Fruit fly (Drosophila melanogaster) whole organism, wandering third instar larva: ENCODE data around the gene CG12362.

ENCODE experiments used
- Abd-B ChIP-seq: fragments of >200 bp; optimal IDR thresholded peaks from 2 replicates; lab custom pipeline; 2017; ENCODE audit warnings: missing biosample characterization, missing genetic modification characterization
- CG32264 ChIP-seq: fragments of 200-800 bp; sonication (Bioruptor generic); optimal IDR thresholded peaks from 2 replicates; lab custom pipeline; 2016; ENCODE audit warnings: missing biosample characterization, missing genetic modification characterization
- CG9705 ChIP-seq: fragments of 200-800 bp; sonication (Bioruptor generic); optimal IDR thresholded peaks from 2 replicates; lab custom pipeline; 2018; ENCODE audit warnings: missing biosample characterization, mild to moderate bottlenecking, missing genetic modification characterization
- CrebA ChIP-seq: fragments of 200-800 bp; sonication (Bioruptor generic); optimal IDR thresholded peaks from 2 replicates; lab custom pipeline; 2016; ENCODE audit warnings: missing biosample characterization, mild to moderate bottlenecking, missing genetic modification characterization, borderline replicate concordance
- Dfd ChIP-seq: fragments of >200 bp; optimal IDR thresholded peaks from 2 replicates; lab custom pipeline; 2017; ENCODE audit warnings: missing biosample characterization, missing genetic modification characterization
- Dif ChIP-seq: fragments of 200-275, 200-300 bp; sonication (Bioruptor generic); optimal IDR thresholded peaks from 2 replicates; lab custom pipeline; 2018; ENCODE audit warnings: missing biosample characterization, missing genetic modification characterization; ENCODE audit not compliant: partially characterized antibody
- GATAd ChIP-seq: sonication (Bioruptor generic); optimal IDR thresholded peaks from 2 replicates; lab custom pipeline; 2016; ENCODE audit warnings: missing biosample characterization, missing genetic modification characterization
- HLH106 ChIP-seq: fragments of 200-800 bp; optimal IDR thresholded peaks from 3 replicates; lab custom pipeline; 2019; ENCODE audit warnings: missing biosample characterization, mild to moderate bottlenecking, missing genetic modification characterization, moderate library complexity
- Hnf4 ChIP-seq: fragments of 200-800 bp; sonication (Bioruptor generic); optimal IDR thresholded peaks from 2 replicates; lab custom pipeline; 2016; ENCODE audit warnings: missing biosample characterization, mild to moderate bottlenecking, missing genetic modification characterization
- Hr78 ChIP-seq: fragments of >200 bp; optimal IDR thresholded peaks from 2 replicates; lab custom pipeline; 2017; ENCODE audit warnings: missing biosample characterization, missing genetic modification characterization
- Hr83 ChIP-seq: fragments of 200-300 bp; sonication (Bioruptor generic); optimal IDR thresholded peaks from 2 replicates; lab custom pipeline; 2016; ENCODE audit warnings: missing biosample characterization, mild to moderate bottlenecking, missing genetic modification characterization, moderate library complexity; ENCODE audit not compliant: poor library complexity, severe bottlenecking
- Jra ChIP-seq: sonication (Bioruptor generic); optimal IDR thresholded peaks from 2 replicates; lab custom pipeline; 2016; ENCODE audit warnings: missing biosample characterization, missing genetic modification characterization
- Mio ChIP-seq: sonication (Bioruptor generic); optimal IDR thresholded peaks from 2 replicates; lab custom pipeline; 2016; ENCODE audit warnings: missing biosample characterization, missing genetic modification characterization
- Myc ChIP-seq: fragments of >200 bp; optimal IDR thresholded peaks from 2 replicates; lab custom pipeline; 2017
- N ChIP-seq: fragments of >200 bp; optimal IDR thresholded peaks from 2 replicates; lab custom pipeline; 2018; ENCODE audit warnings: missing biosample characterization, missing external identifiers, missing genetic modification characterization
- OdsH ChIP-seq: fragments of 200-800 bp; sonication (Bioruptor generic); optimal IDR thresholded peaks from 2 replicates; lab custom pipeline; 2016; ENCODE audit warnings: missing biosample characterization, mild to moderate bottlenecking, missing genetic modification characterization
- Rel ChIP-seq, 2 experiments: fragments of 200-800 bp; sonication (Bioruptor generic) in 1 of 2; optimal IDR thresholded peaks; 2 replicates in 1 of 2; 3 replicates in 1 of 2; lab custom pipeline; 2016 to 2019; ENCODE audit warnings: mild to moderate bottlenecking in 2 of 2, missing biosample characterization in 2 of 2, missing genetic modification characterization in 2 of 2, moderate library complexity in 1 of 2
- Sp1 ChIP-seq: fragments of 200-800 bp; sonication (Bioruptor generic); optimal IDR thresholded peaks from 3 replicates; lab custom pipeline; 2019; ENCODE audit warnings: missing biosample characterization, mild to moderate bottlenecking, missing genetic modification characterization, moderate library complexity
- Vsx2 ChIP-seq: fragments of 200-300, 225-300 bp; sonication (Bioruptor generic); optimal IDR thresholded peaks from 2 replicates; lab custom pipeline; 2018; ENCODE audit warnings: missing biosample characterization, missing genetic modification characterization; ENCODE audit not compliant: partially characterized antibody
- brk ChIP-seq: fragments of 200-800 bp; sonication (Bioruptor generic); optimal IDR thresholded peaks from 2 replicates; lab custom pipeline; 2016; ENCODE audit warnings: missing biosample characterization, mild to moderate bottlenecking, missing genetic modification characterization
- dl ChIP-seq, 2 experiments: fragments of 175-275, 200-275 bp in 1 of 2; fragments of 200-275 bp in 1 of 2; sonication (Bioruptor generic); optimal IDR thresholded peaks; lab custom pipeline; 2018; ENCODE audit warnings: mild to moderate bottlenecking in 2 of 2, missing biosample characterization in 2 of 2, missing genetic modification characterization in 2 of 2, moderate library complexity in 2 of 2; ENCODE audit not compliant: partially characterized antibody in 2 of 2, insufficient read depth in 1 of 2
- dmrt93B ChIP-seq: fragments of 200-800 bp; sonication (Bioruptor generic); optimal IDR thresholded peaks from 2 replicates; lab custom pipeline; 2018; ENCODE audit warnings: missing biosample characterization, mild to moderate bottlenecking, missing genetic modification characterization
- dsf ChIP-seq: sonication (Bioruptor generic); optimal IDR thresholded peaks from 2 replicates; lab custom pipeline; 2016; ENCODE audit warnings: missing biosample characterization, missing genetic modification characterization, borderline replicate concordance
- ey ChIP-seq: fragments of 200-800 bp; sonication (Bioruptor generic); optimal IDR thresholded peaks from 2 replicates; lab custom pipeline; 2016; ENCODE audit warnings: missing biosample characterization, missing genetic modification characterization
- foxo ChIP-seq, 2 experiments: fragments of 200-800 bp; sonication (Bioruptor generic); optimal IDR thresholded peaks; 2 replicates in 1 of 2; 3 replicates in 1 of 2; lab custom pipeline; 2016 to 2017; ENCODE audit warnings: missing biosample characterization in 2 of 2, missing genetic modification characterization in 2 of 2
- fru ChIP-seq: fragments of 200-800 bp; sonication (Bioruptor generic); optimal IDR thresholded peaks from 3 replicates; lab custom pipeline; 2016; ENCODE audit warnings: missing biosample characterization, mild to moderate bottlenecking, missing genetic modification characterization
- h ChIP-seq: fragments of 200-800 bp; sonication (Bioruptor generic); optimal IDR thresholded peaks from 3 replicates; lab custom pipeline; 2016; ENCODE audit warnings: missing biosample characterization, mild to moderate bottlenecking, missing genetic modification characterization
- pan ChIP-seq: fragments of >200 bp; optimal IDR thresholded peaks from 2 replicates; lab custom pipeline; 2017
- psq ChIP-seq: fragments of 200-800 bp; sonication (Bioruptor generic); optimal IDR thresholded peaks from 3 replicates; lab custom pipeline; 2017; ENCODE audit warnings: missing biosample characterization, mild to moderate bottlenecking, missing genetic modification characterization, moderate library complexity
- sv ChIP-seq: fragments of 200-800 bp; sonication (Bioruptor generic); optimal IDR thresholded peaks from 3 replicates; lab custom pipeline; 2016; ENCODE audit warnings: missing biosample characterization, missing genetic modification characterization
- usp ChIP-seq: fragments of >200 bp; optimal IDR thresholded peaks from 2 replicates; lab custom pipeline; 2017; ENCODE audit warnings: missing biosample characterization, missing genetic modification characterization

CG12362 gene

DNA sequence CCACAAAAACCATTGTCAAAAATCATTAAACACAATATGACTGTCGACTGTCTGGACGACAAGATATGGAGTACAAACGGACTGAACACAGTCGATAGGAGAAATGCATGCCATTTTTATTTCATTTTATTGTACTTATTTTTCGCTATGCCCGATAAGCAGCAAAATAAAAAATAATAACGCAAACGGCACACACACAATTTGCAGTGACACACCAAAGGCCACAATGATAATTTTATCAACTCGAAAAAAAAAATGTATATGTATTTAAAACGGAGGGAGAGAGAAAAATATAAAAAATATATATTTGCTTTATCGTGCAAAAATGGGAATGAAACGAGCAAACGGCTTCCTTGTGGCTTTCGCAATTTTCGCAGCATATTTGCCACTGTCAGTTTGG is 46.2 kb upstream of the CG12362 start:
- TF ChIP-seq dmrt93B (GFP tag; lab: Kevin White, UChicago) (no peak), Mio (no peak), CG32264 (GFP tag; lab: Kevin White, UChicago) (no peak), Hr78 (no peak), Abd-B (GFP tag; lab: Kevin White, UChicago) (no peak), Hnf4 (no peak), psq (GFP tag; lab: Kevin White, UChicago) (no peak), N (no peak), fru (GFP tag; lab: Kevin White, UChicago) (no peak), pan (lab: Kevin White, UChicago) (no peak), brk (GFP tag; lab: Kevin White, UChicago) (peak; percentile 10), OdsH (GFP tag; lab: Kevin White, UChicago) (peak; percentile 0)

DNA sequence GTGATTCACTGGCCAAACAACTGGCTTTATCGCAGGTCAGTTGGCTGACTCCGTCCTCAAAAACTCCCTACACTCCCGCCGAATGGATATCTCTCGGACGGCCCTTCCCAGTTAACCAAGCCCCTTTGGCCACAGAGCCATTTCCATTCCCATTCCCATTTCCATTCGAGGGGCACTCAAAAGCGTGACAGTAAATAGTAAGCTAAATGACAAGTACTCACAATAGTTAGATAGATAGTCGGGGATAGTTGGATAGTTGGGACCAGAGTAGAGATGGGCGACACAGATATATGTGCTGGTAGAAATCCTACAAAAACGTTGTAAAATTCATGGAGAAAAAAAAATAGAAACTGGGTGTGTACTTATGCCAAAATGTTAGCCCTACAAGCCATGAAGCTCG is 44.9 kb upstream of the CG12362 start:
- TF ChIP-seq fru (GFP tag; lab: Kevin White, UChicago) (no peak), Jra (GFP tag; lab: Kevin White, UChicago) (no peak), ey (GFP tag; lab: Kevin White, UChicago) (no peak), CG9705 (GFP tag; lab: Kevin White, UChicago) (no peak), dmrt93B (GFP tag; lab: Kevin White, UChicago) (no peak), dsf (GFP tag; lab: Kevin White, UChicago) (no peak), Dif (no peak), HLH106 (tag; lab: Kevin White, UChicago) (no peak), Myc (lab: Kevin White, UChicago) (no peak), N (no peak), GATAd (no peak), Mio (no peak), Hr83 (no peak), Rel (GFP tag; optimal IDR thresholded peaks at IDR 0.05; lab: Kevin White, UChicago) (no peak), Rel (tag; optimal IDR thresholded peaks at IDR 0.05; lab: Kevin White, UChicago) (no peak)

- TF ChIP-seq Hnf4 (no peak), foxo (GFP tag; optimal IDR thresholded peaks at IDR 0.05; lab: Kevin White, UChicago) (no peak), Sp1 (no peak), ey (GFP tag; lab: Kevin White, UChicago) (no peak), Myc (lab: Kevin White, UChicago) (no peak), Vsx2 (no peak), Rel (GFP tag; optimal IDR thresholded peaks at IDR 0.05; lab: Kevin White, UChicago) (no peak), Rel (tag; optimal IDR thresholded peaks at IDR 0.05; lab: Kevin White, UChicago) (no peak), OdsH (GFP tag; lab: Kevin White, UChicago) (no peak), Dfd (GFP tag; lab: Kevin White, UChicago) (no peak), dsf (GFP tag; lab: Kevin White, UChicago) (no peak), GATAd (no peak), psq (GFP tag; lab: Kevin White, UChicago) (no peak), dmrt93B (GFP tag; lab: Kevin White, UChicago) (no peak), CrebA (GFP tag; lab: Kevin White, UChicago) (no peak), CG32264 (GFP tag; lab: Kevin White, UChicago) (no peak)
Observed at dm6 chr3L:10368817-10369216, 43.8 kb upstream of the CG12362 start.

DNA sequence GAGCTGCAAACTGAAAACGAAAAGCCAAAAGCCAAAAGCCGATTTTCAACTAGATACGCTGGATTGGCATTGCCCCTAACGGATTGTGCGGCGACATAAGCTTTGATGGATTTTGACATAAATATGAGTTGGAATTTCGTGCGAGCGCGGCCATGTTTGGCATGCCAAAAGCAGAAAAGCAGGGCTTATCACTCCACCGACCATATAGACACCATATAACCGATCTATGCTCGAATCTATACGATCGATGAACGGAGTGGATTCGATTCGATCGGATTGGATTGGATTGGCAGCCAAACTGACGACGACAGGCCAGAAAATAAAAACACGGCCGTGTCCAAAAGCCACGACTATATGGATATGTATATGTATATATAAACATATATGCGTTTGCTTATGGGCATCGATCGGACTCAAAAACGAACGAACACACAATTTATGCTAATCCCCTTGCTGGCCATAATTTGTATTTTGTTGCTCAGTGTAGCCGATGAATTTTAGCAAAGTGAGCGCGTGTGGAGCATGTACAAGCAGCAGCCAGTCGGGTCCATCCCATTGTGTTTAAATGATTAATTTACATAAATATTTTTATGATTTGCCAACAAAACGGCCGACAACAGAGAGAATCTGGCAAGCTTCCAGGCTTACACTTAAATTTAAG is 42.2 kb upstream of the CG12362 start:
- TF ChIP-seq psq (GFP tag; lab: Kevin White, UChicago) (no peak), dmrt93B (GFP tag; lab: Kevin White, UChicago) (no peak), h (GFP tag; lab: Kevin White, UChicago) (no peak), Jra (GFP tag; lab: Kevin White, UChicago) (no peak), foxo (GFP tag; optimal IDR thresholded peaks at IDR 0.05; lab: Kevin White, UChicago) (no peak), OdsH (GFP tag; lab: Kevin White, UChicago) (no peak), dl (GFP tag; optimal IDR thresholded peaks at IDR 0.05; lab: Kevin White, UChicago; ENCODE audit: insufficient read depth in 1 of 2, partially characterized antibody in 2 of 2) (no peak), usp (GFP tag; lab: Kevin White, UChicago) (no peak), brk (GFP tag; lab: Kevin White, UChicago) (no peak), sv (GFP tag; lab: Kevin White, UChicago) (no peak), Dif (no peak), CrebA (GFP tag; lab: Kevin White, UChicago) (no peak), N (no peak), HLH106 (tag; lab: Kevin White, UChicago) (no peak), Hr83 (no peak), CG9705 (GFP tag; lab: Kevin White, UChicago) (no peak), Abd-B (GFP tag; lab: Kevin White, UChicago) (no peak), dsf (GFP tag; lab: Kevin White, UChicago) (no peak)
